Worm (Caenorhabditis elegans) whole organism, young adult: ENCODE results near the gene D1025.1.

Experiments
- B0035.1 ChIP-seq: sonication (generic microtip); optimal IDR thresholded peaks from 2 replicates; lab custom pipeline; 2016; ENCODE audit warnings: missing genetic modification characterization, mild to moderate bottlenecking, missing compliant biosample characterization, missing genotype, missing genetic modification reagents
- B0261.1 ChIP-seq: sonication (generic microtip); optimal IDR thresholded peaks from 2 replicates; lab custom pipeline; 2016; ENCODE audit warnings: mild to moderate bottlenecking, missing genetic modification characterization, moderate library complexity, missing compliant biosample characterization
- C06A6.2 ChIP-seq: fragments of 200-800 bp; sonication (Bioruptor generic); conservative IDR thresholded peaks from 2 replicates; pipeline ENCODE4 v1.3.6; 2022; ENCODE audit warnings: missing genetic modification characterization, missing compliant biosample characterization
- F52B5.7 ChIP-seq: sonication (generic microtip); optimal IDR thresholded peaks from 2 replicates; lab custom pipeline; 2016; ENCODE audit warnings: mild to moderate bottlenecking, missing genetic modification characterization, missing compliant biosample characterization
- ama-1 ChIP-seq, 3 experiments: fragments of 150-350 bp in 1 of 3; sonication (generic microtip) in 2 of 3; optimal IDR thresholded peaks; 2 replicates each; lab custom pipeline; 2014 to 2018; ENCODE audit warnings: missing biosample characterization in 2 of 3, missing genetic modification characterization in 2 of 3, missing genetic modification reagents in 2 of 3
- egl-44 ChIP-seq: fragments of 200-800 bp; sonication (Bioruptor generic); IDR thresholded peaks from 2 replicates; pipeline ENCODE4 v1.3.6; 2022; ENCODE audit warnings: missing genetic modification reagents, missing genetic modification characterization, missing compliant biosample characterization
- hsf-1 ChIP-seq: fragments of 200-800 bp; sonication (Bioruptor generic); IDR thresholded peaks from 2 replicates; pipeline ENCODE4 v1.3.6; 2022; ENCODE audit warnings: missing genetic modification reagents, missing genetic modification characterization, missing compliant biosample characterization
- mxl-1 ChIP-seq: sonication (generic microtip); optimal IDR thresholded peaks from 2 replicates; lab custom pipeline; 2016; ENCODE audit warnings: missing genetic modification characterization, missing compliant biosample characterization
- ztf-26 ChIP-seq: sonication (generic microtip); optimal IDR thresholded peaks from 2 replicates; lab custom pipeline; 2017; ENCODE audit warnings: missing genetic modification characterization, missing compliant biosample characterization

DNA sequence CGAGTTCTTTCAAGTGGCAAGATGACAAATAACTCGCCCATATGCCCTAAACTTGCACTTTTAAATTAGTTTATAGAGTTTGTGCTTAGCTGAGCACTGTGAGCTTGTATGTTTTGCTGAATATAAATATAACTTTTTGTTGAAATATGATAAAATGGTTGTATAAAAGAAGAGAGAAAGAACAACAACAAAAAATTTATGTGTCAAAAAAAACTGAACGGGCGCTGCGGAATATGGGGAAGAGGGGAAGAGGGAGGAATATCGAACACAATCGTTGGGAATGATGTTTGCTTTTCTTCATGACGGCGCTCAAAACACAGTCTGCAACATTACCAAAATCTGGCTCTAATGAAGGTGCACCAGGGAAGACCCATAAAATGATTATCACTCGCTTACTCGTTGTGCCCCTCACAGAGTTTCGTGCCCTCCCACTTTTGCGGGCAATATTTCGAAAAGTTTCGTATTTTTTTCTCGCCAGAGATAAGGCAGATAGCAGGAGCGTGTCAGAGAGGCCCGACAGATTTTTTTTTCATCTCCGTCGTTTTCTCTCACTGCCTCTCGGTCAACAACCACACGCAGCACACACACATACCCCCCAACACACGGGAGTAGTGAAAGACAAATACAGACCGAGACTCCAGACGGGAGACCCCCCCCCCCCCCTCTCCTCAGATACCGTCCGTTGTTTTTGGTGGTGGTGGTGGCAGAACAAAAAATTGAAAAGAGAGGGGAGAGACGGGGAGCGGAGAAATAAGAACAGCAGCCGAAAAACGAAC is 14.8 kb upstream of the D1025.1 start:
- TF ChIP-seq ztf-26 (tag; lab: Kevin White, UChicago) (peak; percentile 18), B0035.1 (tag; lab: Kevin White, UChicago) (no peak), F52B5.7 (tag; lab: Kevin White, UChicago) (no peak), ama-1 (optimal IDR thresholded peaks at IDR 0.05; lab: Kevin White, UChicago) (no peak), ama-1 (GFP tag; optimal IDR thresholded peaks at IDR 0.05; lab: Kevin White, UChicago) (no peak), B0261.1 (tag; lab: Kevin White, UChicago) (no peak), mxl-1 (no peak), hsf-1 (no peak), egl-44 (no peak), C06A6.2 (no peak)
